Worm (Caenorhabditis elegans) whole organism, late embryonic: Measurements from ENCODE around the gene Y59H11AR.4.

Experiments
- ceh-22 ChIP-seq: sonication (generic microtip); optimal IDR thresholded peaks from 2 replicates; lab custom pipeline; 2017; ENCODE audit warnings: missing biosample characterization, missing genetic modification characterization
- nhr-11 ChIP-seq: fragments of 150-350 bp; optimal IDR thresholded peaks from 2 replicates; lab custom pipeline; 2014; ENCODE audit warnings: missing biosample characterization, missing genetic modification characterization
- zip-5 ChIP-seq: sonication (generic microtip); optimal IDR thresholded peaks from 2 replicates; lab custom pipeline; 2016; ENCODE audit warnings: missing genetic modification characterization, missing compliant biosample characterization

DNA sequence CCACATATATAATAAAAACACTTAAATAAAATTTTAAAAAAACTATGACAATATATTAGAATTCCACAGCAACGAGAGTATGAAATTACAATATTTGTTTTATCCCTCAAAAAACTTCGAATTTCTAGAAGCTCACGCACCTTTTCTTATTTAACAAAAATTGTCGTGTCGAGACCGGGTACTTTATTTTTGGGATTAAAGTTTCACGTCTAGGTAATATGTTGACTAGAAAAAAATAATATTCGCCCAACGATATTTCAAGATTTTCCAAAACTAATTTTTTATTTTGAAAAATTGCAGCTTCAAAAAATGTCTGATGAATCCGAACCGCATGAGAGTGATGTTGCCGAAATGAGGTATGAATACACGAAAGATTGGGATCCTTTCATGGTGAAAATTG lies 43.9 kb upstream of the Y59H11AR.4 start, which contains the start of gene C49C8.3:
- TF ChIP-seq ceh-22 (no peak), zip-5 (no peak), nhr-11 (tag; lab: Kevin White, UChicago) (no peak)
